Fruit fly (Drosophila melanogaster): Measurements from ENCODE around the gene shi.

DNA sequence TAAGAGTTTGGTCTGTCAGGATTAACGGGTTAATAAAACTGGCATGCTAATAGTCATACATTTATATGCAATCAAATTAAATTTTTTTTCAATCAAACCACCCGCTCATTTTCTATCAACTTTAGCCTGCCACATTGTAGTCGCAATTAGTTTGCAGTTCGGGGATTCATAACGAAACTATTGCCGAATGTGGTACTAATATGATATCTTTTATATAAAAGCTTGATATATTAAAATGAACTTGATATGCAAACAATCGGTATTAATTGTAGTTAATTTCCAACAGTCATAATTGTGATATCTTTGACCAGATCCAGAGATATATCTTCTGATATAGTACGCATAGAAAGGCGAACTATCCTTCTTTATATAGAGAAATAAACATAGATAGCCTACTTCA is 25.9 kb upstream of the shi start:
- no peak for TF ChIP-seq CG8478 (optimal IDR thresholded peaks at IDR 0.05)
- TF ChIP-seq EcR (GFP tag; optimal IDR thresholded peaks at IDR 0.05): no peak
- no peak for TF ChIP-seq usp (GFP tag; optimal IDR thresholded peaks at IDR 0.05)
